Worm (Caenorhabditis elegans): ENCODE measurements around the gene capa-1.

- TF ChIP-seq ceh-91 (GFP tag; IDR thresholded peaks at IDR 0.05) (no peak), K11D2.4 (GFP tag; IDR thresholded peaks at IDR 0.05) (no peak), mel-28 (tag; optimal IDR thresholded peaks at IDR 0.05; ENCODE audit: borderline replicate concordance) (no peak), ets-4 (GFP tag; optimal IDR thresholded peaks at IDR 0.05) (no peak), madf-8 (GFP tag; conservative IDR thresholded peaks at IDR 0.05) (no peak)
These were observed 25.3 kb downstream of the capa-1 start, which contains the start of gene acs-17 for ce11 chrX:5944488-5944887.

All from whole organism, young adult.